Fruit fly (Drosophila melanogaster) whole organism, embryonic: ENCODE measurements around the gene CG5355.

Experiments
- Bteb2 ChIP-seq: fragments of 200-800 bp; sonication (Bioruptor generic); optimal IDR thresholded peaks from 2 replicates; lab custom pipeline; 2016; ENCODE audit warnings: missing biosample characterization, missing genetic modification characterization
- CG12942 ChIP-seq: fragments of 200-800 bp; sonication (Bioruptor generic); optimal IDR thresholded peaks from 3 replicates; lab custom pipeline; 2016; ENCODE audit warnings: missing biosample characterization, missing genetic modification characterization
- CG13123 ChIP-seq: fragments of 200-800 bp; sonication (Bioruptor generic); optimal IDR thresholded peaks from 2 replicates; lab custom pipeline; 2016; ENCODE audit warnings: missing biosample characterization, missing genetic modification characterization
- CG13287 ChIP-seq: fragments of 200-800 bp; sonication (Bioruptor generic); IDR thresholded peaks from 2 replicates; pipeline ENCODE4 v1.3.6; 2022; ENCODE audit warnings: missing biosample characterization, missing genetic modification characterization; ENCODE audit not compliant: partially characterized antibody
- CG15696 ChIP-seq: fragments of 200-800 bp; sonication (Bioruptor generic); optimal IDR thresholded peaks from 2 replicates; lab custom pipeline; 2019; ENCODE audit warnings: missing biosample characterization, mild to moderate bottlenecking, missing genetic modification characterization, moderate library complexity
- CG1647 ChIP-seq: fragments of 200-800 bp; sonication (Bioruptor generic); optimal IDR thresholded peaks from 3 replicates; lab custom pipeline; 2016; ENCODE audit warnings: missing biosample characterization, missing genetic modification characterization
- CG17186 ChIP-seq: fragments of 200-800 bp; sonication (Bioruptor generic); optimal IDR thresholded peaks from 3 replicates; lab custom pipeline; 2017; ENCODE audit warnings: missing biosample characterization, missing genetic modification reagents, missing genetic modification characterization
- CG18476 ChIP-seq: fragments of 200-800 bp; sonication (Bioruptor generic); optimal IDR thresholded peaks from 2 replicates; lab custom pipeline; 2016; ENCODE audit warnings: missing biosample characterization, mild to moderate bottlenecking, missing genetic modification characterization
- CG2199 ChIP-seq: fragments of 200-800 bp; sonication (Bioruptor generic); IDR thresholded peaks from 3 replicates; pipeline ENCODE4 v1.3.6; 2022; ENCODE audit warnings: missing biosample characterization, missing genetic modification characterization
- CG2712 ChIP-seq: fragments of 200-800 bp; optimal IDR thresholded peaks from 3 replicates; lab custom pipeline; 2019; ENCODE audit warnings: missing biosample characterization, mild to moderate bottlenecking, missing genetic modification characterization, moderate library complexity
- CG2875 ChIP-seq: fragments of 200-800 bp; sonication (Bioruptor generic); optimal IDR thresholded peaks from 2 replicates; lab custom pipeline; 2017; ENCODE audit warnings: missing biosample characterization, mild to moderate bottlenecking, missing genetic modification characterization, missing genetic modification reagents
- CG31441 ChIP-seq: fragments of 200-800 bp; sonication (Bioruptor generic); IDR thresholded peaks from 2 replicates; pipeline ENCODE4 v1.3.6; 2022; ENCODE audit warnings: missing biosample characterization, missing genetic modification characterization
- CG4282 ChIP-seq: fragments of 200-800 bp; sonication (Bioruptor generic); optimal IDR thresholded peaks from 2 replicates; lab custom pipeline; 2016; ENCODE audit warnings: missing biosample characterization, missing genetic modification characterization
- CG4360 ChIP-seq: fragments of 200-800 bp; sonication (Bioruptor generic); IDR thresholded peaks from 2 replicates; pipeline ENCODE4 v1.3.6; 2022; ENCODE audit warnings: missing biosample characterization, missing genetic modification characterization
- CG4617 ChIP-seq: fragments of 200-800 bp; sonication (Bioruptor generic); optimal IDR thresholded peaks from 3 replicates; lab custom pipeline; 2016; ENCODE audit warnings: missing biosample characterization, missing genetic modification characterization, borderline replicate concordance
- CG4707 ChIP-seq: fragments of 200-800 bp; sonication (Bioruptor generic); optimal IDR thresholded peaks from 2 replicates; lab custom pipeline; 2018; ENCODE audit warnings: missing biosample characterization, mild to moderate bottlenecking, missing genetic modification characterization, moderate library complexity
- CG6272 ChIP-seq: fragments of 200-800 bp; sonication (Bioruptor generic); IDR thresholded peaks from 2 replicates; pipeline ENCODE4 v1.3.6; 2022; ENCODE audit warnings: missing biosample characterization, missing genetic modification characterization
- CG7372 ChIP-seq: fragments of 200-800 bp; sonication (Bioruptor generic); IDR thresholded peaks from 2 replicates; pipeline ENCODE4 v1.3.6; 2022; ENCODE audit warnings: missing biosample characterization, missing genetic modification characterization
- CG7963 ChIP-seq: fragments of 200-800 bp; sonication (Bioruptor generic); IDR thresholded peaks from 3 replicates; pipeline ENCODE4 v1.3.6; 2022; ENCODE audit warnings: missing biosample characterization, missing genetic modification characterization; ENCODE audit not compliant: partially characterized antibody
- CkIIα-i1 ChIP-seq: fragments of 200-800 bp; sonication (Bioruptor generic); IDR thresholded peaks from 2 replicates; pipeline ENCODE4 v1.3.6; 2022; ENCODE audit warnings: missing biosample characterization, missing genetic modification characterization
- Dp ChIP-seq: fragments of 200-800 bp; sonication (Bioruptor generic); optimal IDR thresholded peaks from 2 replicates; lab custom pipeline; 2018; ENCODE audit warnings: missing biosample characterization, mild to moderate bottlenecking, missing genetic modification characterization, moderate library complexity
- E2f2 ChIP-seq: fragments of 200-800 bp; sonication (Bioruptor generic); IDR thresholded peaks from 2 replicates; pipeline ENCODE4 v1.3.6; 2022; ENCODE audit warnings: missing biosample characterization, missing genetic modification characterization
- ERR ChIP-seq: fragments of 200-800 bp; sonication (Bioruptor generic); optimal IDR thresholded peaks from 2 replicates; lab custom pipeline; 2016; ENCODE audit warnings: missing biosample characterization, missing genetic modification characterization
- Ets65A ChIP-seq: fragments of 200-800 bp; sonication (Bioruptor generic); peaks from one replicate; lab custom pipeline; 2016; ENCODE audit warnings: missing biosample characterization, missing genetic modification characterization
- Fer3 ChIP-seq: fragments of 200-800 bp; sonication (Bioruptor generic); optimal IDR thresholded peaks from 2 replicates; lab custom pipeline; 2018; ENCODE audit warnings: missing biosample characterization, mild to moderate bottlenecking, missing genetic modification characterization, moderate library complexity
- Gug ChIP-seq: fragments of 200-800 bp; sonication (Bioruptor generic); IDR thresholded peaks from 4 replicates; pipeline ENCODE4 v1.3.6; 2022; ENCODE audit warnings: missing biosample characterization, missing genetic modification characterization
- Hr3 ChIP-seq: fragments of 200-800 bp; sonication (Bioruptor generic); optimal IDR thresholded peaks from 3 replicates; lab custom pipeline; 2016; ENCODE audit warnings: missing biosample characterization, missing genetic modification characterization
- Myb ChIP-seq: fragments of 200-800 bp; sonication (Bioruptor generic); optimal IDR thresholded peaks from 2 replicates; lab custom pipeline; 2016; ENCODE audit warnings: missing biosample characterization, missing genetic modification characterization
- PHDP ChIP-seq: fragments of 200-800 bp; sonication (Bioruptor generic); optimal IDR thresholded peaks from 3 replicates; lab custom pipeline; 2018; ENCODE audit warnings: missing biosample characterization, mild to moderate bottlenecking, missing genetic modification characterization, moderate library complexity
- Pdp1 ChIP-seq, 2 experiments: fragments of 200-800 bp; sonication (Bioruptor generic); optimal IDR thresholded peaks; 3 replicates each; lab custom pipeline; 2016; ENCODE audit warnings: missing biosample characterization in 2 of 2, missing genetic modification characterization in 2 of 2, mild to moderate bottlenecking in 1 of 2, moderate library complexity in 1 of 2
- Scr ChIP-seq: fragments of 200-800 bp; sonication (Bioruptor generic); IDR thresholded peaks from 2 replicates; pipeline ENCODE4 v1.3.6; 2022; ENCODE audit warnings: missing biosample characterization, missing genetic modification characterization; ENCODE audit not compliant: partially characterized antibody
- Sry-δ ChIP-seq: fragments of 200-800 bp; sonication (Bioruptor generic); optimal IDR thresholded peaks from 2 replicates; lab custom pipeline; 2016; ENCODE audit warnings: missing biosample characterization, missing genetic modification characterization
- TFAM ChIP-seq: fragments of 200-800 bp; sonication (Bioruptor generic); optimal IDR thresholded peaks from 2 replicates; lab custom pipeline; 2017; ENCODE audit warnings: missing biosample characterization, missing genetic modification characterization, inconsistent platforms
- Xbp1 ChIP-seq: fragments of 200-800 bp; sonication (Bioruptor generic); optimal IDR thresholded peaks from 3 replicates; lab custom pipeline; 2016; ENCODE audit warnings: missing biosample characterization, mild to moderate bottlenecking, missing genetic modification characterization
- az2 ChIP-seq: fragments of 200-800 bp; sonication (Bioruptor generic); optimal IDR thresholded peaks from 3 replicates; lab custom pipeline; 2016; ENCODE audit warnings: missing biosample characterization, missing genetic modification characterization
- br ChIP-seq: fragments of >200 bp; optimal IDR thresholded peaks from 2 replicates; lab custom pipeline; 2017
- cad ChIP-seq: fragments of >200 bp; optimal IDR thresholded peaks from 2 replicates; lab custom pipeline; 2017; ENCODE audit warnings: missing biosample characterization, missing genetic modification characterization
- eyg ChIP-seq: fragments of 200-800 bp; sonication (Bioruptor generic); optimal IDR thresholded peaks from 3 replicates; lab custom pipeline; 2016; ENCODE audit warnings: missing biosample characterization, missing genetic modification characterization
- fd96Cb ChIP-seq: fragments of 200-800 bp; sonication (Bioruptor generic); optimal IDR thresholded peaks from 2 replicates; lab custom pipeline; 2018; ENCODE audit warnings: missing biosample characterization, mild to moderate bottlenecking, missing genetic modification characterization, moderate library complexity
- hth ChIP-seq: fragments of >200 bp; optimal IDR thresholded peaks from 2 replicates; lab custom pipeline; 2017; ENCODE audit warnings: inconsistent platforms
- inv ChIP-seq: fragments of 200-800 bp; sonication (Bioruptor generic); IDR thresholded peaks from 2 replicates; pipeline ENCODE4 v1.3.6; 2022; ENCODE audit warnings: missing biosample characterization, missing genetic modification characterization; ENCODE audit not compliant: partially characterized antibody
- jumu ChIP-seq: fragments of 200-800 bp; sonication (Bioruptor generic); optimal IDR thresholded peaks from 3 replicates; lab custom pipeline; 2016; ENCODE audit warnings: missing biosample characterization, missing genetic modification characterization
- p53 ChIP-seq: fragments of 200-800 bp; sonication (Bioruptor generic); optimal IDR thresholded peaks from 2 replicates; lab custom pipeline; 2016; ENCODE audit warnings: missing biosample characterization, missing genetic modification characterization
- pfk ChIP-seq: fragments of 200-800 bp; sonication (Bioruptor generic); optimal IDR thresholded peaks from 2 replicates; lab custom pipeline; 2018; ENCODE audit warnings: missing biosample characterization, mild to moderate bottlenecking, missing genetic modification characterization, moderate library complexity
- pnt ChIP-seq: fragments of 200-800 bp; sonication (Bioruptor generic); optimal IDR thresholded peaks from 3 replicates; lab custom pipeline; 2016; ENCODE audit warnings: missing biosample characterization, missing genetic modification characterization
- psq ChIP-seq: fragments of 200-800 bp; sonication (Bioruptor generic); optimal IDR thresholded peaks from 2 replicates; lab custom pipeline; 2017; ENCODE audit warnings: missing biosample characterization, missing genetic modification characterization
- sna ChIP-seq: fragments of 200-800 bp; sonication (Bioruptor generic); IDR thresholded peaks from 2 replicates; pipeline ENCODE4 v1.3.6; 2022; ENCODE audit warnings: missing biosample characterization, missing genetic modification characterization; ENCODE audit not compliant: partially characterized antibody
- tin ChIP-seq: fragments of 200-800 bp; sonication (Bioruptor generic); optimal IDR thresholded peaks from 3 replicates; lab custom pipeline; 2016; ENCODE audit warnings: missing biosample characterization, missing genetic modification characterization
- tna ChIP-seq: fragments of 200-800 bp; sonication (Bioruptor generic); IDR thresholded peaks from 2 replicates; pipeline ENCODE4 v1.3.6; 2022; ENCODE audit warnings: missing biosample characterization, missing genetic modification characterization; ENCODE audit not compliant: partially characterized antibody
- trh ChIP-seq: fragments of 200-800 bp; sonication (Bioruptor generic); optimal IDR thresholded peaks from 2 replicates; lab custom pipeline; 2016; ENCODE audit warnings: missing biosample characterization, missing genetic modification characterization
- zfh2 ChIP-seq: fragments of 200-800 bp; sonication (Bioruptor generic); optimal IDR thresholded peaks from 2 replicates; lab custom pipeline; 2016; ENCODE audit warnings: missing biosample characterization, missing genetic modification characterization

CG5355 gene

dm6 chr2L:10386208-10386805, 27.0 kb downstream of the CG5355 start, which contains the start of the genes Cdk1 and mRpS7 (continued):
- peak; percentile 60 for TF ChIP-seq trh (GFP tag; lab: Kevin White, UChicago)
- no peak for TF ChIP-seq tna (GFP tag; lab: Robert Waterston, UW)
- TF ChIP-seq Gug (GFP tag; lab: Robert Waterston, UW) = no peak
- TF ChIP-seq CG15696 (tag; lab: Kevin White, UChicago) = peak; percentile 60
- TF ChIP-seq Ets65A = peak; percentile 85
- no peak for TF ChIP-seq TFAM (GFP tag; lab: Kevin White, UChicago)
- no peak for TF ChIP-seq p53
- TF ChIP-seq CG12942 = peak; percentile 62
- TF ChIP-seq CG2875 (GFP tag; lab: Kevin White, UChicago) = peak; percentile 27
- TF ChIP-seq CkIIα-i1 (GFP tag; lab: Robert Waterston, UW) = no peak
- TF ChIP-seq fd96Cb = peak; percentile 77
- no peak for TF ChIP-seq CG13287 (GFP tag; lab: Robert Waterston, UW)
- TF ChIP-seq CG4360 (GFP tag; lab: Robert Waterston, UW) = no peak
- no peak for TF ChIP-seq CG4282 (GFP tag; lab: Kevin White, UChicago)
- TF ChIP-seq CG17186 (GFP tag; lab: Kevin White, UChicago) = peak; percentile 30
- TF ChIP-seq CG7963 (GFP tag; lab: Robert Waterston, UW) = no peak
- peak; percentile 84 for TF ChIP-seq CG2712 (tag; lab: Kevin White, UChicago)
- TF ChIP-seq sna = no peak
- no peak for TF ChIP-seq br (lab: Kevin White, UChicago)
- TF ChIP-seq CG7372 (GFP tag; lab: Robert Waterston, UW) = peak; percentile 65
- TF ChIP-seq Pdp1 (GFP tag; optimal IDR thresholded peaks at IDR 0.05; lab: Kevin White, UChicago) = peak in 1 of 2 experiments; percentile 56
- TF ChIP-seq Myb (GFP tag; lab: Kevin White, UChicago) = peak; percentile 40
- peak; percentile 80 for TF ChIP-seq Hr3
- peak; percentile 67 for TF ChIP-seq az2
- TF ChIP-seq inv = no peak
- TF ChIP-seq Bteb2 (GFP tag; lab: Kevin White, UChicago) = peak; percentile 69
- TF ChIP-seq Fer3 (tag; lab: Kevin White, UChicago) = peak; percentile 74
- TF ChIP-seq cad (GFP tag; lab: Kevin White, UChicago) = no peak
- 0 out of 2 replicates have a peak, but pooled peaks have one; percentile 7 for TF ChIP-seq CG6272 (GFP tag; lab: Robert Waterston, UW)
- no peak for TF ChIP-seq Scr
- TF ChIP-seq PHDP (tag; lab: Kevin White, UChicago) = peak; percentile 81
- TF ChIP-seq CG4617 (GFP tag; lab: Kevin White, UChicago) = peak; percentile 23
- TF ChIP-seq zfh2 = peak; percentile 52
- TF ChIP-seq jumu = peak; percentile 33
- no peak for TF ChIP-seq CG1647 (GFP tag; lab: Kevin White, UChicago)
- TF ChIP-seq CG18476 (GFP tag; lab: Kevin White, UChicago) = peak; percentile 64
- no peak for TF ChIP-seq psq
- peak; percentile 46 for TF ChIP-seq CG13123 (GFP tag; lab: Kevin White, UChicago)
- no peak for TF ChIP-seq hth (lab: Kevin White, UChicago)
- peak; percentile 66 for TF ChIP-seq tin (GFP tag; lab: Kevin White, UChicago)
- TF ChIP-seq eyg (GFP tag; lab: Kevin White, UChicago) = no peak
- peak; percentile 82 for TF ChIP-seq E2f2 (GFP tag; lab: Robert Waterston, UW)
- TF ChIP-seq ERR = no peak
- TF ChIP-seq Sry-δ (GFP tag; lab: Kevin White, UChicago) = peak; percentile 32
- peak; percentile 90 for TF ChIP-seq pfk
- peak; percentile 85 for TF ChIP-seq CG31441 (GFP tag; lab: Robert Waterston, UW)
- peak; percentile 12 for TF ChIP-seq CG4707 (GFP tag; lab: Kevin White, UChicago)
- peak; percentile 57 for TF ChIP-seq pnt
- TF ChIP-seq Xbp1 (GFP tag; lab: Kevin White, UChicago) = peak; percentile 77
- TF ChIP-seq CG2199 (GFP tag; lab: Robert Waterston, UW) = no peak
- peak; percentile 74 for TF ChIP-seq Dp (GFP tag; lab: Kevin White, UChicago)
